Worm (Caenorhabditis elegans) whole organism, L3 larva: ENCODE results near the gene ZK616.5.
A peak's percentile ranks its signal among the peaks of the same experiment; 100 is the strongest.

Experiments
- R02D3.7 ChIP-seq: fragments of 150-350 bp; optimal IDR thresholded peaks from 2 replicates; lab custom pipeline; 2014; ENCODE audit warnings: missing biosample characterization, missing genetic modification characterization
- ZK546.5 ChIP-seq: sonication (generic microtip); optimal IDR thresholded peaks from 2 replicates; lab custom pipeline; 2017; ENCODE audit warnings: missing biosample characterization, missing genetic modification characterization
- ama-1 ChIP-seq: fragments of 150-350 bp; optimal IDR thresholded peaks from 2 replicates; lab custom pipeline; 2018
- ceh-82 ChIP-seq: fragments of 150-350 bp; optimal IDR thresholded peaks from 2 replicates; lab custom pipeline; 2014; ENCODE audit warnings: missing biosample characterization, missing genetic modification characterization
- egl-5 ChIP-seq: fragments of 150-350 bp; optimal IDR thresholded peaks from 2 replicates; lab custom pipeline; 2017; ENCODE audit warnings: missing biosample characterization, missing genetic modification reagents, missing genetic modification characterization, inconsistent platforms
- fkh-10 ChIP-seq: sonication (generic microtip); optimal IDR thresholded peaks from 2 replicates; lab custom pipeline; 2017; ENCODE audit warnings: missing biosample characterization, missing genetic modification reagents, missing genetic modification characterization
- jun-1 ChIP-seq: fragments of 150-350 bp; optimal IDR thresholded peaks from 2 replicates; lab custom pipeline; 2014; ENCODE audit warnings: missing biosample characterization, missing genetic modification reagents, missing genetic modification characterization
- mdl-1 ChIP-seq: fragments of 150-350 bp; optimal IDR thresholded peaks from 2 replicates; lab custom pipeline; 2014; ENCODE audit warnings: missing biosample characterization, missing genetic modification characterization
- nhr-11 ChIP-seq: fragments of 150-350 bp; optimal IDR thresholded peaks from 2 replicates; lab custom pipeline; 2014; ENCODE audit warnings: missing biosample characterization, missing genetic modification characterization
- nhr-76 ChIP-seq: fragments of 150-350 bp; sonication (generic microtip); optimal IDR thresholded peaks from 5 replicates; lab custom pipeline; 2014; ENCODE audit warnings: missing biosample characterization, missing genetic modification characterization
- snpc-4 ChIP-seq: fragments of 150-350 bp; optimal IDR thresholded peaks from 2 replicates; lab custom pipeline; 2014; ENCODE audit warnings: missing biosample characterization, missing genetic modification characterization
- unc-62 ChIP-seq: fragments of 150-350 bp; sonication (generic microtip); optimal IDR thresholded peaks from 4 replicates; lab custom pipeline; 2014; ENCODE audit warnings: missing biosample characterization, missing genetic modification reagents, missing genetic modification characterization
- ztf-11 ChIP-seq: fragments of 150-350 bp; optimal IDR thresholded peaks from 2 replicates; lab custom pipeline; 2014; ENCODE audit warnings: missing biosample characterization, missing genetic modification characterization

DNA sequence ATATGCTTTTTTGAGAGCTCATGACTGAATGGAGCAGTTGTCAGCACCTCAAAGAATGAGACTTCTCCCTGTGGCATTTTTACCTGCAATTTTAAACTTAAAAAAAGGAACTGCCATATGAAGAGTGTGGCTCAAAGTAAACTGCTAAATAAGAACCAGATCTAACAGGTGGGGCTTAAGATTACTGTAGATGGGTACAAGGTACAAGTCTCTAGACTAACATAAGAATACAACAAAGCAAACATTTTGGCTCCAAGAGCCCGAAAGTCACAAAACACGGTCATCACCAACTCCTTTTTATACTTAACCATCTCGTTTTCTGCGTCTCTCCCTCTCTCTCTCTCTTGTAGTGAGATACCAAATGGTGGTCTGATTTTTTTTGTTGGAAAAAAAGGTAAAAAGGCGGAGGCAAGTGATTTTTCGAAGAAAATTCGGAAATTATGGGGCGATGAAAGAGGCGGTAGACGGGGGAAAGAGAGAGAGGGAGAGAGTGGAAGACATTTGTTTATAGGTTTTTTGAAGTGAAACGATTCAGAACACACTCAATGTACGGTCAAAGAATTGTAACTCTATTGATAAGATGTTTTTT lies 3.2 kb upstream of the ZK616.5 start, which contains the start of gene elo-6:
- TF ChIP-seq ztf-11 (tag; lab: Kevin White, UChicago) (no peak), fkh-10 (GFP tag; lab: Kevin White, UChicago) (no peak), mdl-1 (tag; lab: Kevin White, UChicago) (no peak), ZK546.5 (tag; lab: Kevin White, UChicago) (no peak), R02D3.7 (tag; lab: Kevin White, UChicago) (no peak), jun-1 (tag; lab: Kevin White, UChicago) (peak; percentile 28), snpc-4 (tag; lab: Kevin White, UChicago) (no peak), nhr-11 (tag; lab: Kevin White, UChicago) (no peak), ceh-82 (tag; lab: Kevin White, UChicago) (no peak), egl-5 (tag; lab: Kevin White, UChicago) (no peak), unc-62 (GFP tag; lab: Kevin White, UChicago) (no peak), ama-1 (peak; percentile 77), nhr-76 (tag; lab: Kevin White, UChicago) (no peak)
